Worm (Caenorhabditis elegans) whole organism, L4/young adult: ENCODE measurements around the gene C25F6.1.

ENCODE experiments used
- W03F9.2 ChIP-seq: fragments of 150-350 bp; optimal IDR thresholded peaks from 2 replicates; lab custom pipeline; 2014; ENCODE audit warnings: missing biosample characterization, missing genetic modification characterization
- dao-5 ChIP-seq: sonication (generic microtip); optimal IDR thresholded peaks from 2 replicates; lab custom pipeline; 2016; ENCODE audit warnings: missing genotype, missing genetic modification characterization, moderate library complexity, missing compliant biosample characterization
- him-1 ChIP-seq: sonication (generic microtip); optimal IDR thresholded peaks from 2 replicates; lab custom pipeline; 2016; ENCODE audit warnings: missing genotype, missing genetic modification reagents, missing genetic modification characterization, missing compliant biosample characterization

ce11 chrX:5519567-5519966 lies 33.3 kb downstream of the C25F6.1 start:
- TF ChIP-seq him-1 (no peak), W03F9.2 (tag; lab: Kevin White, UChicago) (no peak), dao-5 (tag; lab: Kevin White, UChicago) (no peak)
